Fruit fly (Drosophila melanogaster) S2 (cell line): ENCODE measurements around the gene Eip78C.

Source experiments
- CG8478 ChIP-seq: fragments of >200 bp; optimal IDR thresholded peaks from 2 replicates; lab custom pipeline; 2018
- CTCF ChIP-seq, 2 experiments: fragments of >200 bp; optimal IDR thresholded peaks; 2 replicates each; lab custom pipeline; 2018

dm6 chr3L:21298375-21298774, 72.0 kb downstream of the Eip78C start, which contains the start of gene CG43702:
- no peak for TF ChIP-seq CG8478 (lab: Kevin White, UChicago)
- no peak for TF ChIP-seq CTCF (optimal IDR thresholded peaks at IDR 0.05; lab: Kevin White, UChicago)
